Worm (Caenorhabditis elegans) whole organism, L4 larva: Measurements from ENCODE around the gene srh-297.
A peak's percentile ranks its signal among the peaks of the same experiment; 100 is the strongest.

Source experiments
- F10B5.3 ChIP-seq: sonication (generic microtip); optimal IDR thresholded peaks from 2 replicates; lab custom pipeline; 2016; ENCODE audit warnings: mild to moderate bottlenecking, missing genetic modification characterization, missing compliant biosample characterization
- R02D3.7 ChIP-seq: fragments of 150-350 bp; sonication (generic microtip); optimal IDR thresholded peaks from 3 replicates; lab custom pipeline; 2014; ENCODE audit warnings: missing biosample characterization, missing genetic modification characterization
- Y48G9A.11 ChIP-seq: fragments of 200-800 bp; sonication (Bioruptor generic); IDR thresholded peaks from 2 replicates; pipeline ENCODE4 v1.3.6; 2022; ENCODE audit warnings: missing genetic modification reagents, missing genetic modification characterization, missing compliant biosample characterization
- aha-1 ChIP-seq: fragments of 150-350 bp; peaks from one replicate; lab custom pipeline; 2014; ENCODE audit warnings: missing biosample characterization, missing genetic modification characterization
- ama-1 ChIP-seq: fragments of 150-350 bp; optimal IDR thresholded peaks from 2 replicates; lab custom pipeline; 2014; ENCODE audit warnings: inconsistent platforms, mixed read lengths
- ceh-62 ChIP-seq: sonication (generic microtip); optimal IDR thresholded peaks from 2 replicates; lab custom pipeline; 2017; ENCODE audit warnings: missing biosample characterization, missing genetic modification characterization
- ces-1 ChIP-seq: fragments of 150-350 bp; sonication (generic microtip); optimal IDR thresholded peaks from 4 replicates; lab custom pipeline; 2014; ENCODE audit warnings: missing biosample characterization, missing genetic modification reagents, missing genetic modification characterization
- daf-12 ChIP-seq: fragments of 150-350 bp; optimal IDR thresholded peaks from 2 replicates; lab custom pipeline; 2014; ENCODE audit warnings: missing biosample characterization, missing genetic modification reagents, missing genetic modification characterization
- dmd-9 ChIP-seq: fragments of 200-800 bp; sonication (Bioruptor generic); IDR thresholded peaks from 2 replicates; pipeline ENCODE4 v1.3.6; 2022; ENCODE audit warnings: missing genetic modification reagents, missing genetic modification characterization, missing compliant biosample characterization
- egl-27 ChIP-seq: sonication (generic microtip); optimal IDR thresholded peaks from 3 replicates; lab custom pipeline; 2017; ENCODE audit warnings: missing biosample characterization, missing genetic modification reagents, missing genetic modification characterization
- fkh-10 ChIP-seq: fragments of 150-350 bp; optimal IDR thresholded peaks from 2 replicates; lab custom pipeline; 2014; ENCODE audit warnings: missing biosample characterization, missing genetic modification reagents, missing genetic modification characterization
- hif-1 ChIP-seq, 2 experiments: sonication (generic microtip); optimal IDR thresholded peaks; 2 replicates each; lab custom pipeline; 2016 to 2017; ENCODE audit warnings: missing compliant biosample characterization in 2 of 2, missing genetic modification characterization in 2 of 2, missing genetic modification reagents in 2 of 2, missing genotype in 2 of 2, mild to moderate bottlenecking in 1 of 2
- hmg-1.1 ChIP-seq: fragments of 200-800 bp; sonication (Bioruptor generic); IDR thresholded peaks from 2 replicates; pipeline ENCODE4 v1.3.6; 2022; ENCODE audit warnings: missing genetic modification reagents, missing genetic modification characterization, missing compliant biosample characterization
- jun-1 ChIP-seq: fragments of 150-350 bp; optimal IDR thresholded peaks from 2 replicates; lab custom pipeline; 2014; ENCODE audit warnings: missing biosample characterization, missing genetic modification reagents, missing genetic modification characterization
- lim-7 ChIP-seq: fragments of 200-800 bp; sonication (Bioruptor generic); IDR thresholded peaks from 2 replicates; pipeline ENCODE4 v1.3.6; 2022; ENCODE audit warnings: missing genetic modification characterization, missing compliant biosample characterization
- lin-13 ChIP-seq: fragments of 150-350 bp; optimal IDR thresholded peaks from 2 replicates; lab custom pipeline; 2014; ENCODE audit warnings: missing biosample characterization, missing genetic modification reagents, missing genetic modification characterization
- lsy-2 ChIP-seq, 2 experiments: fragments of 150-350 bp in 1 of 2; sonication (generic microtip) in 1 of 2; optimal IDR thresholded peaks; 2 replicates each; lab custom pipeline; 2014 to 2017; ENCODE audit warnings: missing biosample characterization in 2 of 2, missing genetic modification characterization in 2 of 2
- mep-1 ChIP-seq: fragments of 150-350 bp; sonication (generic microtip); optimal IDR thresholded peaks from 3 replicates; lab custom pipeline; 2014; ENCODE audit warnings: missing biosample characterization, missing genetic modification characterization
- nhr-11 ChIP-seq: fragments of 150-350 bp; optimal IDR thresholded peaks from 2 replicates; lab custom pipeline; 2014; ENCODE audit warnings: missing biosample characterization, missing genetic modification characterization
- nhr-42 ChIP-seq: fragments of 200-800 bp; sonication (Bioruptor generic); IDR thresholded peaks from 2 replicates; pipeline ENCODE4 v1.3.6; 2022; ENCODE audit warnings: missing genetic modification characterization, missing compliant biosample characterization
- nhr-76 ChIP-seq: fragments of 150-350 bp; optimal IDR thresholded peaks from 2 replicates; lab custom pipeline; 2014; ENCODE audit warnings: missing biosample characterization, missing genetic modification characterization
- pha-4 ChIP-seq, 2 experiments: fragments of 150-350 bp in 1 of 2; fragments of 200-800 bp in 1 of 2; sonication (Bioruptor generic) in 1 of 2; IDR thresholded peaks in 1 of 2; optimal IDR thresholded peaks in 1 of 2; 2 replicates each; pipeline versions ENCODE4 v1.3.6 to Lab custom; 2014 to 2022; ENCODE audit warnings: missing genetic modification characterization in 2 of 2, missing genetic modification reagents in 2 of 2, missing biosample characterization in 1 of 2, missing compliant biosample characterization in 1 of 2
- set-16 ChIP-seq: fragments of 200-800 bp; sonication (Bioruptor generic); IDR thresholded peaks from 2 replicates; pipeline ENCODE4 v1.3.6; 2022; ENCODE audit warnings: missing genetic modification reagents, missing genetic modification characterization, missing compliant biosample characterization
- snpc-1.2 ChIP-seq: fragments of 200-800 bp; sonication (Bioruptor generic); IDR thresholded peaks from 2 replicates; pipeline ENCODE4 v1.3.6; 2022; ENCODE audit warnings: missing genetic modification reagents, missing genetic modification characterization, missing compliant biosample characterization
- tra-1 ChIP-seq: fragments of 200-800 bp; sonication (Bioruptor generic); IDR thresholded peaks from 2 replicates; pipeline ENCODE4 v1.3.6; 2022; ENCODE audit warnings: missing genetic modification reagents, missing genetic modification characterization, missing compliant biosample characterization
- unc-130 ChIP-seq: sonication (generic microtip); optimal IDR thresholded peaks from 2 replicates; lab custom pipeline; 2016; ENCODE audit warnings: missing genetic modification reagents, missing genetic modification characterization, missing compliant biosample characterization
- unc-62 ChIP-seq, 3 experiments: fragments of 150-350 bp in 1 of 3; sonication (generic microtip); optimal IDR thresholded peaks in 2 of 3; peaks in 1 of 3; 1 replicate in 1 of 3; 2 replicates in 2 of 3; lab custom pipeline; 2014 to 2017; ENCODE audit warnings: missing biosample characterization in 3 of 3, missing genetic modification characterization in 3 of 3, missing genetic modification reagents in 3 of 3, missing genotype in 1 of 3
- vab-7 ChIP-seq: fragments of 200-800 bp; sonication (Bioruptor generic); IDR thresholded peaks from 2 replicates; pipeline ENCODE4 v1.3.6; 2022; ENCODE audit warnings: missing genetic modification reagents, missing genetic modification characterization, missing compliant biosample characterization
- zfp-2 ChIP-seq: sonication (generic microtip); optimal IDR thresholded peaks from 2 replicates; lab custom pipeline; 2016; ENCODE audit warnings: mild to moderate bottlenecking, missing genetic modification characterization, missing compliant biosample characterization

The srh-297 gene

ce11 chrII:3259254-3259653 is 28.9 kb upstream of the srh-297 start, which contains the start of gene gcy-19:
gcy-19 (minus strand) TSS chrII:3259354.
- TF ChIP-seq nhr-42 (GFP tag; lab: Robert Waterston, UW) (no peak), unc-62 (GFP tag; optimal IDR thresholded peaks at IDR 0.05 in 1 of 2; lab: Kevin White, UChicago) (peak in 1 of 2 experiments; percentile 8), unc-62 (tag; optimal IDR thresholded peaks at IDR 0.05; lab: Kevin White, UChicago) (no peak), R02D3.7 (no peak), ceh-62 (tag; lab: Kevin White, UChicago) (no peak), nhr-76 (tag; lab: Kevin White, UChicago) (no peak), fkh-10 (no peak), lim-7 (no peak)

ce11 chrII:3251782-3252181 is 21.5 kb upstream of the srh-297 start:
- TF ChIP-seq dmd-9 (GFP tag; lab: Robert Waterston, UW) (no peak), aha-1 (peak; percentile 96)

ce11 chrII:3250195-3250594 is 19.9 kb upstream of the srh-297 start:
- TF ChIP-seq pha-4 (GFP tag; IDR thresholded peaks at IDR 0.05; lab: Robert Waterston, UW) (no peak), pha-4 (tag; optimal IDR thresholded peaks at IDR 0.05; lab: Kevin White, UChicago) (no peak), mep-1 (no peak), set-16 (GFP tag; lab: Robert Waterston, UW) (peak; percentile 60; the same call in 1 of the 2 replicates), vab-7 (GFP tag; lab: Robert Waterston, UW) (no peak)

ce11 chrII:3249406-3249805 is 19.1 kb upstream of the srh-297 start, which contains the start of gene clec-124:
clec-124 (plus strand) TSS chrII:3249706.
- TF ChIP-seq tra-1 (GFP tag; lab: Robert Waterston, UW) = no peak
- TF ChIP-seq nhr-11 (tag; lab: Kevin White, UChicago) = no peak
- no peak for TF ChIP-seq Y48G9A.11 (GFP tag; lab: Robert Waterston, UW)
- TF ChIP-seq egl-27 = no peak
- no peak for TF ChIP-seq daf-12 (tag; lab: Kevin White, UChicago)
- TF ChIP-seq zfp-2 = no peak
- no peak for TF ChIP-seq snpc-1.2 (GFP tag; lab: Robert Waterston, UW)
- TF ChIP-seq pha-4 (GFP tag; IDR thresholded peaks at IDR 0.05; lab: Robert Waterston, UW) = no peak
- TF ChIP-seq pha-4 (tag; optimal IDR thresholded peaks at IDR 0.05; lab: Kevin White, UChicago) = no peak
- no peak for TF ChIP-seq unc-130 (GFP tag; lab: Kevin White, UChicago)
- TF ChIP-seq ces-1 (GFP tag; lab: Kevin White, UChicago) = no peak
- TF ChIP-seq lsy-2 (tag; optimal IDR thresholded peaks at IDR 0.05; lab: Kevin White, UChicago) = no peak
- TF ChIP-seq lin-13 (GFP tag; lab: Kevin White, UChicago) = no peak
- no peak for TF ChIP-seq R02D3.7
- TF ChIP-seq, all 104 proteins: peak for 0

ce11 chrII:3248043-3248718 is 17.9 kb upstream of the srh-297 start, which contains the start of the genes fbxc-50 and C17F4.2:
fbxc-50 (minus strand) TSS chrII:3248123.
C17F4.2 (plus strand) TSS chrII:3248668.
- TF ChIP-seq ama-1 (lab: Kevin White, UChicago) (no peak), fkh-10 (no peak), hif-1 (tag; optimal IDR thresholded peaks at IDR 0.05; lab: Kevin White, UChicago) (no peak), zfp-2 (no peak)
- TF ChIP-seq, all 104 proteins: peak for 0

- TF ChIP-seq F10B5.3 (tag; lab: Kevin White, UChicago) (no peak), set-16 (GFP tag; lab: Robert Waterston, UW) (peak; percentile 58; the same call in 1 of the 2 replicates), hmg-1.1 (no peak), jun-1 (tag; lab: Kevin White, UChicago) (no peak)
Observed at ce11 chrII:3247556-3247955, 17.2 kb upstream of the srh-297 start.
